Worm (Caenorhabditis elegans): Measurements from ENCODE around the gene hot-2.

DNA sequence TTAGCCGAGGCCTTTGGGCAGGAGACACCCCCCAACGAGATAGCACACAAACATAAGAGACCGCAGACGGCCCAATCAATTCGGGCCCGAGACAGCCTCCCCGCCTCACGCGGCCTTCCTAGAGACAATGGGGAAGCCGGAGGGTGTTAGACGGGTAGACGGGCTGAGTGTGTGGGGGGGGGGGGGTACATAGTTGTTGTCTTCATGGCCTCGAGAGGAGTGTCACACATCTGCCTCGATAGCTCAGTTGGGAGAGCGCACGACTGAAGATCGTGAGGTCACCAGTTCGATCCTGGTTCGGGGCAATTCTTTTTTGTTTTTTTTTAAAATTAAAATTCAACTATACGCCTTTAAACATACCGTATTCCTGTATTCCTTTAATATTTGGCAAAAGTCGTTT is 48.7 kb upstream of the hot-2 start:
- TF ChIP-seq W03F9.2 (tag; optimal IDR thresholded peaks at IDR 0.05) = no peak
- peak; percentile 49 for TF ChIP-seq him-1 (tag; optimal IDR thresholded peaks at IDR 0.05)
